Worm (Caenorhabditis elegans): ENCODE data around the gene ZC506.1.
A peak's percentile ranks its signal among the peaks of the same experiment; 100 is the strongest.

Gene ZC506.1

DNA sequence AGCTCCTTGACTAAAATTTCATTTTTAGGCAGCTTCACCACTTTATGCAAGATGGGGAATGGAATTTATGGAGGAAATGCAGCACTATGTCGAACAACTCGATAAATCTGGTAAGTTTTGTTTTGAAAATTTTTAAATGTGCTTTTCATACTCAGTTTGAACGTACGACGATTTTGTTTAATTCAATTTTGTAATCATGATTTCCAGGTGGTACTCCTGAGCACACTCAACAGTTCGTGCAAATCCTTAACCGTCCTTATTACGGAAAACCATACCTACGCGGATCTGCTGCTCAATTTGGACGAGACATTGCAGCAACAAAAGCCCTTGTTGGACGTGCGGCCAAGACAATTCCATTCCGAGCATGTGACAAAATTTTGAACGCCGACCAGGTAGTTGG, 3.8 kb downstream of the ZC506.1 start:
- no peak for TF ChIP-seq pha-4 (tag; optimal IDR thresholded peaks at IDR 0.05)
- TF ChIP-seq nhr-77 (tag; optimal IDR thresholded peaks at IDR 0.05): no peak
- TF ChIP-seq eor-1 (tag; optimal IDR thresholded peaks at IDR 0.05): no peak
- no peak for TF ChIP-seq ZK546.5 (tag; optimal IDR thresholded peaks at IDR 0.05)
- no peak for TF ChIP-seq elt-1 (tag; optimal IDR thresholded peaks at IDR 0.05)
- TF ChIP-seq tbx-2 (tag; optimal IDR thresholded peaks at IDR 0.05): no peak

DNA sequence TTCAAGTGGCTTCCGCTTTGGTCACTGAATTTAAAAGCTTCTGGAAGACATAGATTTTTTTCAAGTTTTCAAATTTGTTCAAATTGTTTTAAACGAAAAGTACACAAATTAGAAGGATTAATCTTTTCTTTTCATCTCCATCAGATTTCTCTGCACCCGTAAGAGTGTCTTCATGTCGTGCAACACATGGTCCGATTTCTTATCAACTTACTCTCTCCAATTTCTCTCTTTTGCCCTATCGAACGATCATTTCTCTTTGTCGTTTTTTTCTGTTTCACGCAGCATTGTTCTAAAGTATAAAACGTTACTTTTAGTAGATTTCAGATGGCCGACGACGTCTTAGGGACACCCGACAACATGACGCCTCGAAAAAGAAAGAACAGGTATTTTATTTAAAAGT, 6.5 kb downstream of the ZC506.1 start, which contains the start of gene pssy-1:
pssy-1 (plus strand) TSS at position 318 of the 400 bp plus-strand sequence.
- TF ChIP-seq fos-1 (tag; optimal IDR thresholded peaks at IDR 0.05) (no peak), elt-1 (tag; optimal IDR thresholded peaks at IDR 0.05) (peak; percentile 26)

DNA sequence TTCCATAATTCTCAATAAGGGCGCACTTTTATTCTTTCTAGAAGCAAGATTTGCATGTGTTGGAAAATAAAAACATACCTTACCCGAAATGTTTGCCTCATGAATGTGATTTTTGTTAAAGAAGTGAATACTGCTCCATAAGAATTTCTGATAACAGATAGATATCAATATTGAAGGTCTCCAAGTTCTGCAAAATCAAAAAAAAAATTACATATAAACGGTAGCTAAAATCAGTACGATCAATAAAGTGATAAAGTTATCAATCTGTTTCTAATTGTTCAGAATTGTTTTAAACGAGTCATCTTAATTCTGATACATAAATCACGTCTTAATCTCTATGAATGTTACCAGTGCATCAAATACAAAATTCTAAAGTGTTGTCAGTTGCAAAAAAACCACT, 17.4 kb downstream of the ZC506.1 start, which contains the start of gene mgl-1:
mgl-1 (minus strand) TSS at position 101 of the 400 bp plus-strand sequence.
- TF ChIP-seq nhr-76 (tag; optimal IDR thresholded peaks at IDR 0.05) (no peak), nhr-237 (tag; optimal IDR thresholded peaks at IDR 0.05) (no peak), nhr-23 (tag; optimal IDR thresholded peaks at IDR 0.05) (no peak), ceh-28 (tag; optimal IDR thresholded peaks at IDR 0.05) (no peak), R02D3.7 (tag; optimal IDR thresholded peaks at IDR 0.05) (no peak), daf-12 (tag; optimal IDR thresholded peaks at IDR 0.05) (no peak), egl-5 (tag; optimal IDR thresholded peaks at IDR 0.05) (no peak), nhr-67 (tag; optimal IDR thresholded peaks at IDR 0.05) (no peak), pha-4 (tag; optimal IDR thresholded peaks at IDR 0.05) (no peak), elt-2 (tag; optimal IDR thresholded peaks at IDR 0.05) (no peak), jun-1 (tag; optimal IDR thresholded peaks at IDR 0.05) (no peak), ztf-4 (tag; optimal IDR thresholded peaks at IDR 0.05) (no peak), mdl-1 (tag; optimal IDR thresholded peaks at IDR 0.05) (no peak), ZK546.5 (tag; optimal IDR thresholded peaks at IDR 0.05) (no peak)

- TF ChIP-seq fkh-10 (GFP tag; optimal IDR thresholded peaks at IDR 0.05) (peak; percentile 73), nhr-67 (tag; optimal IDR thresholded peaks at IDR 0.05) (no peak)
Measured at ce11 chrX:9981259-9981658, 22.5 kb downstream of the ZC506.1 start.

ce11 chrX:9984889-9985404, 26.2 kb downstream of the ZC506.1 start, which contains the start of gene F19C6.5:
Gene F19C6.5, minus strand, starts transcription at chrX:9984939.
- TF ChIP-seq nhr-23 (tag; optimal IDR thresholded peaks at IDR 0.05): no peak
- TF ChIP-seq ztf-4 (tag; optimal IDR thresholded peaks at IDR 0.05): no peak
- TF ChIP-seq pqm-1 (tag; optimal IDR thresholded peaks at IDR 0.05): peak; percentile 70
- TF ChIP-seq elt-2 (tag; optimal IDR thresholded peaks at IDR 0.05): peak; percentile 68
- TF ChIP-seq lin-15B (tag; optimal IDR thresholded peaks at IDR 0.05): no peak
- no peak for TF ChIP-seq jun-1 (tag; optimal IDR thresholded peaks at IDR 0.05)

DNA sequence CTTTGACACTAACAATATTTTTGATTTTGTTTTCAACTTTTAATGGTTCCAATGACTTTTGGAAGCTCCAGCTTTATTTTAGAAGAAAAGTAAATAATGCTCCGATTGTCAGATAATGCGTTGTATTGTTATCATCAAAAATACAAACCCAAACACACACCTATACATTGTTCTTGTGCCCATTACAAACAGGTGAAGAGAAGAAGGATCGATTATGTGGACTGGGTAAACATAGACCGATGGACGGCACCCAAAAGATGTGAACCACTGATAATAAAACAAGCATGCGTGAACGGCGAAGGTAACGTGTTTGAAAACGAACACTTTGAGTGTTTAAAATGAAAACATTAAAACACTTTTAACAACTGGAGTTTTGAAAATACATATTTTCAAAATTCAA, 28.4 kb downstream of the ZC506.1 start:
- TF ChIP-seq eor-1 (tag; optimal IDR thresholded peaks at IDR 0.05) (no peak), unc-62 (GFP tag; optimal IDR thresholded peaks at IDR 0.05) (no peak), hmg-11 (tag; optimal IDR thresholded peaks at IDR 0.05) (no peak), ztf-4 (tag; optimal IDR thresholded peaks at IDR 0.05) (no peak), mdl-1 (tag; optimal IDR thresholded peaks at IDR 0.05) (no peak), pha-4 (tag; optimal IDR thresholded peaks at IDR 0.05) (peak; percentile 47), nhr-237 (tag; optimal IDR thresholded peaks at IDR 0.05) (no peak), fos-1 (tag; optimal IDR thresholded peaks at IDR 0.05) (no peak), pqm-1 (tag; optimal IDR thresholded peaks at IDR 0.05) (peak; percentile 6), nhr-28 (tag; optimal IDR thresholded peaks at IDR 0.05) (no peak), nhr-23 (tag; optimal IDR thresholded peaks at IDR 0.05) (no peak), nhr-25 (tag; optimal IDR thresholded peaks at IDR 0.05) (no peak), elt-1 (tag; optimal IDR thresholded peaks at IDR 0.05) (peak; percentile 53)

- TF ChIP-seq skn-1 (tag; optimal IDR thresholded peaks at IDR 0.05): no peak
- TF ChIP-seq elt-2 (tag; optimal IDR thresholded peaks at IDR 0.05): peak; percentile 2
- peak; percentile 4 for TF ChIP-seq snpc-4 (tag; optimal IDR thresholded peaks at IDR 0.05)
Measured at ce11 chrX:9988884-9989283, 30.1 kb downstream of the ZC506.1 start.

Measured in whole organism, L3 larva.